Worm (Caenorhabditis elegans): ENCODE measurements around the gene C02D5.4.

ce11 chrIII:8506348-8506747 lies 45.6 kb upstream of the C02D5.4 start:
- TF ChIP-seq cog-1 (tag; optimal IDR thresholded peaks at IDR 0.05) (no peak), tab-1 (GFP tag; IDR thresholded peaks at IDR 0.05) (no peak), flt-1 (GFP tag; IDR thresholded peaks at IDR 0.05) (no peak), med-1 (GFP tag; optimal IDR thresholded peaks at IDR 0.05; ENCODE audit: insufficient read depth) (no peak), ztf-29 (GFP tag; IDR thresholded peaks at IDR 0.05) (no peak), ztf-23 (GFP tag; IDR thresholded peaks at IDR 0.05) (no peak), ref-1 (GFP tag; conservative IDR thresholded peaks at IDR 0.05) (no peak), klf-2 (GFP tag; conservative IDR thresholded peaks at IDR 0.05) (no peak)

Data from whole organism, midembryonic.